Worm (Caenorhabditis elegans) whole organism, young adult: ENCODE measurements around the gene eol-1.

Experiments
- B0019.2 ChIP-seq: fragments of 200-800 bp; sonication (Bioruptor generic); conservative IDR thresholded peaks from 2 replicates; pipeline ENCODE4 v1.3.6; 2022; ENCODE audit warnings: missing genetic modification reagents, missing genetic modification characterization, missing compliant biosample characterization
- C06A6.2 ChIP-seq: fragments of 200-800 bp; sonication (Bioruptor generic); conservative IDR thresholded peaks from 2 replicates; pipeline ENCODE4 v1.3.6; 2022; ENCODE audit warnings: missing genetic modification characterization, missing compliant biosample characterization
- D2030.7 ChIP-seq: fragments of 200-800 bp; sonication (Bioruptor generic); IDR thresholded peaks from 2 replicates; pipeline ENCODE4 v1.3.6; 2022; ENCODE audit warnings: missing genetic modification reagents, missing genetic modification characterization, missing compliant biosample characterization
- F23B12.7 ChIP-seq: sonication (generic microtip); optimal IDR thresholded peaks from 2 replicates; lab custom pipeline; 2017; ENCODE audit warnings: missing genetic modification characterization, mild to moderate bottlenecking, missing compliant biosample characterization, antibody characterized with exemption, moderate library complexity; ENCODE audit not compliant: insufficient read depth
- F39B2.1 ChIP-seq: fragments of 200-800 bp; sonication (Bioruptor generic); IDR thresholded peaks from 2 replicates; pipeline ENCODE4 v1.3.6; 2022; ENCODE audit warnings: missing genetic modification reagents, missing genetic modification characterization, missing compliant biosample characterization
- F55B11.4 ChIP-seq: sonication (generic microtip); optimal IDR thresholded peaks from 2 replicates; lab custom pipeline; 2016; ENCODE audit warnings: missing compliant biosample characterization, missing genetic modification characterization, borderline replicate concordance; ENCODE audit not compliant: insufficient read depth
- Y79H2A.3 ChIP-seq: fragments of 200-800 bp; sonication (Bioruptor generic); conservative IDR thresholded peaks from 2 replicates; pipeline ENCODE4 v1.3.6; 2022; ENCODE audit warnings: missing genetic modification reagents, missing genetic modification characterization, missing compliant biosample characterization
- aptf-2 ChIP-seq: fragments of 200-800 bp; sonication (Bioruptor generic); conservative IDR thresholded peaks from 2 replicates; pipeline ENCODE4 v1.3.6; 2022; ENCODE audit warnings: missing genetic modification reagents, missing genetic modification characterization, missing compliant biosample characterization
- athp-1 ChIP-seq: sonication (generic microtip); optimal IDR thresholded peaks from 2 replicates; lab custom pipeline; 2017; ENCODE audit warnings: mild to moderate bottlenecking, missing genetic modification characterization, missing compliant biosample characterization
- attf-3 ChIP-seq: fragments of 200-800 bp; sonication (Bioruptor generic); conservative IDR thresholded peaks from 2 replicates; pipeline ENCODE4 v1.3.6; 2022; ENCODE audit warnings: missing genetic modification reagents, missing genetic modification characterization, missing compliant biosample characterization
- attf-5 ChIP-seq: fragments of 200-800 bp; sonication (Bioruptor generic); optimal IDR thresholded peaks from 2 replicates; lab custom pipeline; 2018; ENCODE audit warnings: mild to moderate bottlenecking, missing genetic modification characterization, missing compliant biosample characterization
- ceh-40 ChIP-seq: fragments of 200-800 bp; sonication (Bioruptor generic); IDR thresholded peaks from 2 replicates; pipeline ENCODE4 v1.3.6; 2022; ENCODE audit warnings: missing genetic modification characterization, missing compliant biosample characterization
- ceh-79 ChIP-seq: sonication (generic microtip); optimal IDR thresholded peaks from 2 replicates; lab custom pipeline; 2017; ENCODE audit warnings: mild to moderate bottlenecking, missing genetic modification characterization, missing compliant biosample characterization
- efl-1 ChIP-seq: fragments of 150-350 bp; optimal IDR thresholded peaks from 2 replicates; lab custom pipeline; 2014; ENCODE audit warnings: missing biosample characterization, missing genetic modification reagents, missing genetic modification characterization
- egl-18 ChIP-seq: fragments of 200-800 bp; sonication (Bioruptor generic); IDR thresholded peaks from 2 replicates; pipeline ENCODE4 v1.3.6; 2022; ENCODE audit warnings: missing genetic modification reagents, missing genetic modification characterization, missing compliant biosample characterization
- egrh-3 ChIP-seq: fragments of 200-800 bp; sonication (Bioruptor generic); IDR thresholded peaks from 2 replicates; pipeline ENCODE4 v1.3.6; 2022; ENCODE audit warnings: missing genetic modification reagents, missing genetic modification characterization, missing compliant biosample characterization
- ets-4 ChIP-seq: fragments of 200-800 bp; sonication (Bioruptor generic); optimal IDR thresholded peaks from 2 replicates; lab custom pipeline; 2018; ENCODE audit warnings: mild to moderate bottlenecking, missing genetic modification characterization, missing compliant biosample characterization
- hlh-26 ChIP-seq: fragments of 200-800 bp; sonication (Bioruptor generic); conservative IDR thresholded peaks from 2 replicates; pipeline ENCODE4 v1.3.6; 2022; ENCODE audit warnings: missing genetic modification reagents, missing genetic modification characterization, missing compliant biosample characterization
- hmg-1.2 ChIP-seq: fragments of 200-800 bp; sonication (Bioruptor generic); IDR thresholded peaks from 2 replicates; pipeline ENCODE4 v1.3.6; 2022; ENCODE audit warnings: missing genetic modification reagents, missing genetic modification characterization, missing compliant biosample characterization
- hmg-20 ChIP-seq: fragments of 200-800 bp; sonication (Bioruptor generic); IDR thresholded peaks from 2 replicates; pipeline ENCODE4 v1.3.6; 2022; ENCODE audit warnings: missing genetic modification reagents, missing genetic modification characterization, missing compliant biosample characterization
- lag-1 ChIP-seq: fragments of 200-800 bp; sonication (Bioruptor generic); IDR thresholded peaks from 2 replicates; pipeline ENCODE4 v1.3.6; 2022; ENCODE audit warnings: missing genetic modification reagents, missing genetic modification characterization, missing compliant biosample characterization
- let-526 ChIP-seq: fragments of 200-800 bp; sonication (Bioruptor generic); IDR thresholded peaks from 2 replicates; pipeline ENCODE4 v1.3.6; 2022; ENCODE audit warnings: missing genetic modification reagents, missing genetic modification characterization, missing compliant biosample characterization
- lsl-1 ChIP-seq: fragments of 200-800 bp; sonication (Bioruptor generic); optimal IDR thresholded peaks from 2 replicates; lab custom pipeline; 2018; ENCODE audit warnings: mild to moderate bottlenecking, missing genetic modification characterization, moderate library complexity, missing compliant biosample characterization
- madf-10 ChIP-seq: sonication (generic microtip); optimal IDR thresholded peaks from 2 replicates; lab custom pipeline; 2016; ENCODE audit warnings: mild to moderate bottlenecking, missing genetic modification characterization, missing compliant biosample characterization
- madf-8 ChIP-seq: fragments of 200-800 bp; sonication (Bioruptor generic); conservative IDR thresholded peaks from 2 replicates; pipeline ENCODE4 v1.3.6; 2022; ENCODE audit warnings: missing genetic modification reagents, missing genetic modification characterization, missing compliant biosample characterization
- mel-28 ChIP-seq: sonication (generic microtip); optimal IDR thresholded peaks from 2 replicates; lab custom pipeline; 2016; ENCODE audit warnings: borderline replicate concordance, mild to moderate bottlenecking, missing genetic modification characterization, missing compliant biosample characterization
- nhr-27 ChIP-seq: fragments of 200-800 bp; sonication (Bioruptor generic); optimal IDR thresholded peaks from 2 replicates; lab custom pipeline; 2018; ENCODE audit warnings: mild to moderate bottlenecking, missing genetic modification characterization, moderate library complexity, missing compliant biosample characterization
- nhr-80 ChIP-seq: sonication (generic microtip); optimal IDR thresholded peaks from 2 replicates; lab custom pipeline; 2016; ENCODE audit warnings: missing genetic modification characterization, missing compliant biosample characterization
- pha-4 ChIP-seq: fragments of 150-350 bp; sonication (generic microtip); optimal IDR thresholded peaks from 2 replicates; lab custom pipeline; 2014; ENCODE audit warnings: missing biosample characterization, missing genetic modification reagents, missing genetic modification characterization
- rcor-1 ChIP-seq: fragments of 200-800 bp; sonication (Bioruptor generic); IDR thresholded peaks from 2 replicates; pipeline ENCODE4 v1.3.6; 2022; ENCODE audit warnings: missing genetic modification reagents, missing genetic modification characterization, missing compliant biosample characterization
- rpc-1 ChIP-seq, 2 experiments: fragments of 150-350 bp in 1 of 2; sonication (generic microtip) in 1 of 2; optimal IDR thresholded peaks; 2 replicates each; lab custom pipeline; 2014 to 2018; ENCODE audit warnings: missing biosample characterization in 1 of 2, missing genetic modification characterization in 1 of 2, missing genetic modification reagents in 1 of 2, missing genotype in 1 of 2
- sdz-38 ChIP-seq: sonication (generic microtip); optimal IDR thresholded peaks from 2 replicates; lab custom pipeline; 2016; ENCODE audit warnings: missing genotype, missing genetic modification characterization, missing compliant biosample characterization
- sea-2 ChIP-seq: fragments of 200-800 bp; sonication (Bioruptor generic); IDR thresholded peaks from 2 replicates; pipeline ENCODE4 v1.3.6; 2022; ENCODE audit warnings: missing genetic modification characterization, missing compliant biosample characterization
- tbx-9 ChIP-seq: sonication (generic microtip); optimal IDR thresholded peaks from 2 replicates; lab custom pipeline; 2016; ENCODE audit warnings: borderline replicate concordance, missing genetic modification characterization, inconsistent platforms, missing compliant biosample characterization
- unc-130 ChIP-seq: sonication (generic microtip); optimal IDR thresholded peaks from 2 replicates; lab custom pipeline; 2016; ENCODE audit warnings: missing genetic modification reagents, missing genetic modification characterization, missing compliant biosample characterization
- zim-3 ChIP-seq: sonication (generic microtip); optimal IDR thresholded peaks from 2 replicates; lab custom pipeline; 2017; ENCODE audit warnings: mild to moderate bottlenecking, missing genetic modification characterization, moderate library complexity, missing compliant biosample characterization
- ztf-22 ChIP-seq: fragments of 200-800 bp; sonication (Bioruptor generic); optimal IDR thresholded peaks from 2 replicates; lab custom pipeline; 2018; ENCODE audit warnings: mild to moderate bottlenecking, missing genetic modification characterization, moderate library complexity, missing compliant biosample characterization
- ztf-26 ChIP-seq: sonication (generic microtip); optimal IDR thresholded peaks from 2 replicates; lab custom pipeline; 2017; ENCODE audit warnings: missing genetic modification characterization, missing compliant biosample characterization
- ztf-3 ChIP-seq: fragments of 200-800 bp; sonication (Bioruptor generic); optimal IDR thresholded peaks from 2 replicates; lab custom pipeline; 2018; ENCODE audit warnings: mild to moderate bottlenecking, missing genetic modification characterization, missing compliant biosample characterization

eol-1 gene

ce11 chrV:13936850-13937249, 43.9 kb downstream of the eol-1 start, which contains the start of gene srw-145:
Gene srw-145 (plus strand): TSS chrV:13937150.
- TF ChIP-seq hlh-26 (GFP tag; lab: Robert Waterston, UW) (no peak), ztf-3 (no peak), attf-5 (GFP tag; lab: Kevin White, UChicago) (no peak), ceh-79 (tag; lab: Kevin White, UChicago) (no peak), nhr-27 (no peak), ztf-26 (tag; lab: Kevin White, UChicago) (no peak), C06A6.2 (no peak), ets-4 (no peak), Y79H2A.3 (no peak)

- TF ChIP-seq attf-3 (no peak), sdz-38 (no peak), lag-1 (GFP tag; lab: Robert Waterston, UW) (no peak), hmg-1.2 (GFP tag; lab: Robert Waterston, UW) (no peak), nhr-80 (tag; lab: Kevin White, UChicago) (no peak), lsl-1 (GFP tag; lab: Kevin White, UChicago) (no peak), ceh-40 (no peak), rcor-1 (no peak), F23B12.7 (tag; lab: Kevin White, UChicago) (no peak), hmg-20 (GFP tag; lab: Robert Waterston, UW) (no peak), athp-1 (tag; lab: Kevin White, UChicago) (no peak), ztf-22 (GFP tag; lab: Kevin White, UChicago) (no peak), rpc-1 (optimal IDR thresholded peaks at IDR 0.05; lab: Kevin White, UChicago) (no peak), rpc-1 (tag; optimal IDR thresholded peaks at IDR 0.05; lab: Kevin White, UChicago) (no peak), egrh-3 (GFP tag; lab: Robert Waterston, UW) (no peak), madf-10 (tag; lab: Kevin White, UChicago) (no peak), unc-130 (no peak), B0019.2 (GFP tag; lab: Robert Waterston, UW) (no peak)
These were observed 44.7 kb downstream of the eol-1 start for ce11 chrV:13936052-13936451.

- TF ChIP-seq efl-1 (GFP tag; lab: Kevin White, UChicago) (no peak), zim-3 (no peak), pha-4 (tag; lab: Kevin White, UChicago) (no peak), let-526 (no peak), egl-18 (GFP tag; lab: Robert Waterston, UW) (no peak), sea-2 (GFP tag; lab: Robert Waterston, UW) (no peak), tbx-9 (no peak), nhr-80 (tag; lab: Kevin White, UChicago) (no peak), F55B11.4 (tag; lab: Kevin White, UChicago) (no peak), D2030.7 (no peak), madf-8 (GFP tag; lab: Robert Waterston, UW) (no peak), aptf-2 (GFP tag; lab: Robert Waterston, UW) (no peak), F39B2.1 (GFP tag; lab: Robert Waterston, UW) (no peak), mel-28 (tag; lab: Kevin White, UChicago) (no peak)
- TF ChIP-seq, all 124 proteins: peak for 0
These were observed 45.3 kb downstream of the eol-1 start for ce11 chrV:13935423-13935822.
